Worm (Caenorhabditis elegans) whole organism, L3 larva: ENCODE measurements around the gene erfa-1.

Source experiments
- ZK546.5 ChIP-seq: sonication (generic microtip); optimal IDR thresholded peaks from 2 replicates; lab custom pipeline; 2017; ENCODE audit warnings: missing biosample characterization, missing genetic modification characterization
- ama-1 ChIP-seq: fragments of 150-350 bp; optimal IDR thresholded peaks from 2 replicates; lab custom pipeline; 2018
- fos-1 ChIP-seq: fragments of 150-350 bp; optimal IDR thresholded peaks from 2 replicates; lab custom pipeline; 2014; ENCODE audit warnings: missing biosample characterization, missing genetic modification characterization
- nhr-237 ChIP-seq: fragments of 150-350 bp; optimal IDR thresholded peaks from 2 replicates; lab custom pipeline; 2014; ENCODE audit warnings: missing biosample characterization, missing genetic modification characterization
- unc-39 ChIP-seq: sonication (generic microtip); optimal IDR thresholded peaks from 4 replicates; lab custom pipeline; 2017; ENCODE audit warnings: missing biosample characterization, missing genetic modification characterization
- unc-62 ChIP-seq: fragments of 150-350 bp; sonication (generic microtip); optimal IDR thresholded peaks from 4 replicates; lab custom pipeline; 2014; ENCODE audit warnings: missing biosample characterization, missing genetic modification reagents, missing genetic modification characterization

ce11 chrV:6430526-6431371 is 3.2 kb upstream of the erfa-1 start:
- TF ChIP-seq fos-1 (tag; lab: Kevin White, UChicago) (no peak), ZK546.5 (tag; lab: Kevin White, UChicago) (no peak), ama-1 (lab: Kevin White, UChicago) (no peak), nhr-237 (no peak), unc-62 (GFP tag; lab: Kevin White, UChicago) (no peak), unc-39 (tag; lab: Kevin White, UChicago) (no peak)
